Worm (Caenorhabditis elegans) whole organism, L1 larva: Measurements from ENCODE around the gene T22D1.3.

ENCODE experiments used
- C04F5.9 ChIP-seq: sonication (generic microtip); optimal IDR thresholded peaks from 2 replicates; lab custom pipeline; 2016; ENCODE audit warnings: missing genetic modification characterization, missing compliant biosample characterization
- F16B12.6 ChIP-seq: fragments of 150-350 bp; optimal IDR thresholded peaks from 2 replicates; lab custom pipeline; 2014; ENCODE audit warnings: missing biosample characterization, missing genetic modification characterization
- ama-1 ChIP-seq: fragments of 150-350 bp; optimal IDR thresholded peaks from 2 replicates; lab custom pipeline; 2014
- ceh-8 ChIP-seq: fragments of 200-800 bp; sonication (Bioruptor generic); optimal IDR thresholded peaks from 2 replicates; lab custom pipeline; 2018; ENCODE audit warnings: mild to moderate bottlenecking, missing genetic modification characterization, moderate library complexity, missing compliant biosample characterization
- ceh-88 ChIP-seq: fragments of 200-800 bp; sonication (Bioruptor generic); IDR thresholded peaks from 2 replicates; pipeline ENCODE4 v1.3.6; 2022; ENCODE audit warnings: missing genetic modification characterization, missing compliant biosample characterization
- ceh-90 ChIP-seq: sonication (generic microtip); optimal IDR thresholded peaks from 2 replicates; lab custom pipeline; 2016; ENCODE audit warnings: missing genetic modification characterization, missing compliant biosample characterization
- dpl-1 ChIP-seq, 3 experiments: fragments of 150-350 bp in 2 of 3; sonication (generic microtip) in 1 of 3; optimal IDR thresholded peaks; 2 replicates each; lab custom pipeline; 2014 to 2017; ENCODE audit warnings: missing biosample characterization in 3 of 3, missing genetic modification characterization in 3 of 3, missing genetic modification reagents in 3 of 3
- dsc-1 ChIP-seq: sonication (generic microtip); optimal IDR thresholded peaks from 2 replicates; lab custom pipeline; 2016; ENCODE audit warnings: mild to moderate bottlenecking, missing genetic modification characterization, missing compliant biosample characterization
- efl-1 ChIP-seq, 4 experiments: fragments of 150-350 bp; optimal IDR thresholded peaks in 3 of 4; peaks in 1 of 4; 1 replicate in 1 of 4; 2 replicates in 3 of 4; lab custom pipeline; 2014; ENCODE audit warnings: missing biosample characterization in 2 of 4, missing genetic modification characterization in 2 of 4, missing genetic modification reagents in 2 of 4
- egl-13 ChIP-seq: sonication (generic microtip); optimal IDR thresholded peaks from 2 replicates; lab custom pipeline; 2016; ENCODE audit warnings: missing genotype, missing genetic modification reagents, missing genetic modification characterization, missing compliant biosample characterization
- egl-27 ChIP-seq, 2 experiments: fragments of 150-350 bp in 1 of 2; sonication (generic microtip); optimal IDR thresholded peaks; 3 replicates each; lab custom pipeline; 2017 to 2018; ENCODE audit warnings: missing biosample characterization in 2 of 2, missing genetic modification characterization in 2 of 2, missing genetic modification reagents in 2 of 2
- elt-2 ChIP-seq: sonication (generic microtip); optimal IDR thresholded peaks from 2 replicates; lab custom pipeline; 2016; ENCODE audit warnings: missing genetic modification characterization, mild to moderate bottlenecking, inconsistent platforms, missing compliant biosample characterization, missing genetic modification reagents
- elt-3 ChIP-seq, 6 experiments: fragments of 150-350 bp in 1 of 6; sonication (generic microtip); optimal IDR thresholded peaks; 2 replicates each; lab custom pipeline; 2017 to 2018; ENCODE audit warnings: missing biosample characterization in 6 of 6, missing genetic modification characterization in 6 of 6, inconsistent platforms in 1 of 6
- ets-5 ChIP-seq: fragments of 200-800 bp; sonication (Bioruptor generic); IDR thresholded peaks from 2 replicates; pipeline ENCODE4 v1.3.6; 2022; ENCODE audit warnings: missing genetic modification characterization, missing compliant biosample characterization
- fkh-4 ChIP-seq: sonication (generic microtip); optimal IDR thresholded peaks from 2 replicates; lab custom pipeline; 2016; ENCODE audit warnings: missing compliant biosample characterization, missing genetic modification characterization, borderline replicate concordance
- grh-1 ChIP-seq: fragments of 200-800 bp; sonication (Bioruptor generic); IDR thresholded peaks from 2 replicates; pipeline ENCODE4 v1.3.6; 2022; ENCODE audit warnings: missing genetic modification reagents, missing genetic modification characterization, missing compliant biosample characterization
- lin-14 ChIP-seq: fragments of 200-800 bp; sonication (Bioruptor generic); optimal IDR thresholded peaks from 2 replicates; lab custom pipeline; 2018; ENCODE audit warnings: mild to moderate bottlenecking, missing genetic modification characterization, moderate library complexity, missing compliant biosample characterization
- mab-9 ChIP-seq: fragments of 200-800 bp; sonication (Bioruptor generic); IDR thresholded peaks from 2 replicates; pipeline ENCODE4 v1.3.6; 2022; ENCODE audit warnings: missing genetic modification reagents, missing genetic modification characterization, missing compliant biosample characterization
- mdl-1 ChIP-seq, 2 experiments: fragments of 150-350 bp; optimal IDR thresholded peaks; 2 replicates each; lab custom pipeline; 2014 to 2017; ENCODE audit warnings: missing biosample characterization in 2 of 2, missing genetic modification characterization in 2 of 2, inconsistent platforms in 1 of 2
- nhr-19 ChIP-seq: fragments of 200-800 bp; sonication (Bioruptor generic); conservative IDR thresholded peaks from 2 replicates; pipeline ENCODE4 v1.3.6; 2022; ENCODE audit warnings: missing genetic modification characterization, missing compliant biosample characterization
- nhr-28 ChIP-seq: fragments of 150-350 bp; optimal IDR thresholded peaks from 2 replicates; lab custom pipeline; 2014; ENCODE audit warnings: missing biosample characterization, missing genetic modification characterization
- nhr-47 ChIP-seq: sonication (generic microtip); optimal IDR thresholded peaks from 2 replicates; lab custom pipeline; 2016; ENCODE audit warnings: mild to moderate bottlenecking, missing genetic modification characterization, moderate library complexity, missing compliant biosample characterization
- nhr-71 ChIP-seq: sonication (generic microtip); optimal IDR thresholded peaks from 2 replicates; lab custom pipeline; 2016; ENCODE audit warnings: mild to moderate bottlenecking, missing genetic modification characterization, moderate library complexity, missing compliant biosample characterization
- nhr-76 ChIP-seq: sonication (generic microtip); optimal IDR thresholded peaks from 2 replicates; lab custom pipeline; 2017; ENCODE audit warnings: missing biosample characterization, missing genetic modification characterization
- pag-3 ChIP-seq: sonication (generic microtip); optimal IDR thresholded peaks from 2 replicates; lab custom pipeline; 2017; ENCODE audit warnings: missing genetic modification characterization, mild to moderate bottlenecking, missing compliant biosample characterization, antibody characterized with exemption, borderline replicate concordance; ENCODE audit not compliant: insufficient read depth
- pqm-1 ChIP-seq: sonication (generic microtip); optimal IDR thresholded peaks from 3 replicates; lab custom pipeline; 2017; ENCODE audit warnings: missing biosample characterization, missing genetic modification characterization
- rnt-1 ChIP-seq: sonication (generic microtip); optimal IDR thresholded peaks from 2 replicates; lab custom pipeline; 2016; ENCODE audit warnings: mild to moderate bottlenecking, missing genetic modification characterization, moderate library complexity, missing compliant biosample characterization
- snpc-4 ChIP-seq: fragments of 150-350 bp; optimal IDR thresholded peaks from 2 replicates; lab custom pipeline; 2014; ENCODE audit warnings: missing biosample characterization, missing genetic modification characterization
- sptf-1 ChIP-seq: fragments of 150-350 bp; optimal IDR thresholded peaks from 2 replicates; lab custom pipeline; 2014; ENCODE audit warnings: missing biosample characterization, missing genetic modification characterization
- tbx-2 ChIP-seq: sonication (generic microtip); optimal IDR thresholded peaks from 2 replicates; lab custom pipeline; 2016; ENCODE audit warnings: missing genetic modification characterization, missing compliant biosample characterization
- tlp-1 ChIP-seq: fragments of 150-350 bp; optimal IDR thresholded peaks from 2 replicates; lab custom pipeline; 2014; ENCODE audit warnings: missing biosample characterization, missing genetic modification characterization
- unc-62 ChIP-seq: fragments of 150-350 bp; optimal IDR thresholded peaks from 2 replicates; lab custom pipeline; 2014; ENCODE audit warnings: missing biosample characterization, missing genetic modification reagents, missing genetic modification characterization
- vab-15 ChIP-seq: sonication (generic microtip); optimal IDR thresholded peaks from 2 replicates; lab custom pipeline; 2017; ENCODE audit warnings: missing genotype, mild to moderate bottlenecking, missing genetic modification characterization, missing compliant biosample characterization
- xbp-1 ChIP-seq: sonication (generic microtip); optimal IDR thresholded peaks from 2 replicates; lab custom pipeline; 2016; ENCODE audit warnings: missing genetic modification characterization, missing compliant biosample characterization
- zag-1 ChIP-seq: fragments of 150-350 bp; optimal IDR thresholded peaks from 2 replicates; lab custom pipeline; 2014; ENCODE audit warnings: missing biosample characterization, missing genetic modification characterization
- zip-4 ChIP-seq: fragments of 200-800 bp; sonication (Bioruptor generic); optimal IDR thresholded peaks from 2 replicates; lab custom pipeline; 2018; ENCODE audit warnings: mild to moderate bottlenecking, missing genetic modification characterization, moderate library complexity, missing compliant biosample characterization

The T22D1.3 gene

DNA sequence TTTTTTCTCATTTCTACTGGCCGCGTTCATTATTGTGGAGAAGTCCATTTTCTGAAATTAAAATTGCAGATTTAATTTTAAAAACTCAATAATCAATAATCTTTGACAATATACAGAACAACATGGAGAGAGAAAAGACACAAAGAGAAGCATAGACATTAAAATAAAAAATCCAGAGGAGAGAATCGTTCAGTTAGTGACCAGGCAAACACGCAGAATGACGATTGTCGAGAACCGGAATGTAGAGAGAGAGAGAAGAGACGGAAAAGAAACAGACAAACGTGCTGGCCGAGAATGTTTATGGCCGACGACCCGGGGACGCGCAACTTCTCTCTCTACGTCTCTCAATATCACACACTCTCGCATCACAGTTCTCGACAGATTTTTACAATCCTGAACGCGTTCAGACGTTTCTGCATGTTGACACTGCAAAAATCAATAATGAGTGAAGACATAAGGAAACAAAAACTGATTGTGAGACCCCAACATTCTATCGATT lies 25.7 kb upstream of the T22D1.3 start, which contains the start of the genes T05A12.3 and T05A12.4 (continued):
- TF ChIP-seq mdl-1 (tag; optimal IDR thresholded peaks at IDR 0.05; lab: Kevin White, UChicago) (no peak), elt-3 (tag; optimal IDR thresholded peaks at IDR 0.05; lab: Kevin White, UChicago) (no peak), pqm-1 (tag; lab: Kevin White, UChicago) (no peak), zag-1 (tag; lab: Kevin White, UChicago) (no peak), ama-1 (no peak), sptf-1 (tag; lab: Kevin White, UChicago) (no peak), nhr-28 (tag; lab: Kevin White, UChicago) (no peak), vab-15 (tag; lab: Kevin White, UChicago) (no peak), ceh-88 (GFP tag; lab: Robert Waterston, UW) (no peak), unc-62 (GFP tag; lab: Kevin White, UChicago) (no peak), tlp-1 (tag; lab: Kevin White, UChicago) (no peak), F16B12.6 (no peak), zip-4 (no peak), nhr-71 (no peak), snpc-4 (no peak), mab-9 (GFP tag; lab: Robert Waterston, UW) (no peak), C04F5.9 (no peak), xbp-1 (tag; lab: Kevin White, UChicago) (peak; percentile 31), lin-14 (GFP tag; lab: Kevin White, UChicago) (no peak), egl-27 (tag; optimal IDR thresholded peaks at IDR 0.05; lab: Kevin White, UChicago) (no peak), ets-5 (GFP tag; lab: Robert Waterston, UW) (no peak), ceh-90 (tag; lab: Kevin White, UChicago) (no peak)

DNA sequence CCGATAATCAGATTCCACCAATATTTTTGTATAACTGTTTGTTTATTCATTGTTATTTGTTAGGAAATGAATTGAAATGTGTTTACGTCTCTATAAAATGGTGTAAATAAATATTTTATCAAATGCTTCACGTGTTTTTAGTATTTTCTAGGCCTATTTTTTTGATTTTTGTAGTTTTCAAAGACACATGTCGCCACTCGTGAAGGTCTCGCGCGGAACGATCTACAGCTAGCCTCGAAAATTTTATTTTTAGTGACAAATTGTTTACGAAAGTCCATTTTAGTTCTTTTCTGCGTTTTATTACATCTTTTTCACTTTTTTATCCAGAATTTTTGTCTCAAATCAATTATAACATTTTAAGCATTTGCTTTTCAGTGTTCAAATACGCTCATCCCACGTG lies 9.8 kb upstream of the T22D1.3 start, which contains the start of gene T22D1.5:
Gene T22D1.5, plus strand, starts transcription at position 376 of the 400 bp plus-strand sequence.
- no peak for TF ChIP-seq fkh-4 (tag; lab: Kevin White, UChicago)
- no peak for TF ChIP-seq nhr-28 (tag; lab: Kevin White, UChicago)
- no peak for TF ChIP-seq nhr-76
- TF ChIP-seq grh-1 (GFP tag; lab: Robert Waterston, UW) = no peak
- no peak for TF ChIP-seq dpl-1 (GFP tag; optimal IDR thresholded peaks at IDR 0.05; lab: Kevin White, UChicago)
- TF ChIP-seq vab-15 (tag; lab: Kevin White, UChicago) = no peak
- TF ChIP-seq dsc-1 (tag; lab: Kevin White, UChicago) = no peak
- TF ChIP-seq ets-5 (GFP tag; lab: Robert Waterston, UW) = no peak
- TF ChIP-seq nhr-47 (tag; lab: Kevin White, UChicago) = no peak
- no peak for TF ChIP-seq pag-3 (tag; lab: Kevin White, UChicago)
- TF ChIP-seq nhr-19 (GFP tag; lab: Robert Waterston, UW) = no peak
- TF ChIP-seq ceh-8 (GFP tag; lab: Kevin White, UChicago) = no peak
- TF ChIP-seq tbx-2 (tag; lab: Kevin White, UChicago) = no peak

DNA sequence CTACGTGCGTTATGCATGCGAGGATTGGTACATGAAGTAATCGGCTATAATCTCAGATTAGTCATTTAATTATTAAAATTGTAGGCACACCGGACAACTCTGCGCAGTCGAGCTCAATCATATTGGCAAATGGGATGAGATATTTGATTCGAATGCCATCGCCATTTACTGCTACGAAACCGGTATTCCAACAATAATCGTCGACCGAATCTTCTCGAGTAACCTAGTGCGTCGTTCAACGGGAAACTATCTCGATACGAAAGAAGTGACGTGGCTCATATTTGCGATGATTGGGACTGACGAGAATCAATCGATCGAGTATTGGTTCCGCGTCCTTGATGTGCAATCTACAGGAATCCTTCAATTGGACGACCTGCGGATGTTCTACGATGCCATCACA lies 8.7 kb upstream of the T22D1.3 start:
- TF ChIP-seq rnt-1 (no peak), elt-2 (no peak), tbx-2 (tag; lab: Kevin White, UChicago) (no peak), ceh-90 (tag; lab: Kevin White, UChicago) (no peak), egl-13 (tag; lab: Kevin White, UChicago) (no peak), ets-5 (GFP tag; lab: Robert Waterston, UW) (no peak), efl-1 (optimal IDR thresholded peaks at IDR 0.05; lab: Kevin White, UChicago) (no peak), efl-1 (GFP tag; optimal IDR thresholded peaks at IDR 0.05 in 1 of 2; lab: Kevin White, UChicago) (no peak), lin-14 (GFP tag; lab: Kevin White, UChicago) (no peak)
